Fruit fly (Drosophila melanogaster): Measurements from ENCODE around the gene CG2698.

dm6 chr3R:8038927-8039326, 37.6 kb downstream of the CG2698 start:
- peak; percentile 30 for TF ChIP-seq Ets98B (GFP tag; IDR thresholded peaks at IDR 0.05)
- TF ChIP-seq EcR (GFP tag; optimal IDR thresholded peaks at IDR 0.05), result no peak
- TF ChIP-seq CG8159 (tag; optimal IDR thresholded peaks at IDR 0.05), result no peak
- no peak for TF ChIP-seq rn (GFP tag; IDR thresholded peaks at IDR 0.05)
- no peak for TF ChIP-seq CG10348 (GFP tag; IDR thresholded peaks at IDR 0.05)
- TF ChIP-seq CG14655 (GFP tag; optimal IDR thresholded peaks at IDR 0.05), result no peak
- no peak for TF ChIP-seq Pif1B (GFP tag; optimal IDR thresholded peaks at IDR 0.05)
- TF ChIP-seq CG8301 (tag; optimal IDR thresholded peaks at IDR 0.05), result no peak
- no peak for TF ChIP-seq CG13204 (GFP tag; optimal IDR thresholded peaks at IDR 0.05)
- TF ChIP-seq D1 (tag; optimal IDR thresholded peaks at IDR 0.05), result no peak
